Worm (Caenorhabditis elegans): Measurements from ENCODE around the gene Y73C8C.8.

DNA sequence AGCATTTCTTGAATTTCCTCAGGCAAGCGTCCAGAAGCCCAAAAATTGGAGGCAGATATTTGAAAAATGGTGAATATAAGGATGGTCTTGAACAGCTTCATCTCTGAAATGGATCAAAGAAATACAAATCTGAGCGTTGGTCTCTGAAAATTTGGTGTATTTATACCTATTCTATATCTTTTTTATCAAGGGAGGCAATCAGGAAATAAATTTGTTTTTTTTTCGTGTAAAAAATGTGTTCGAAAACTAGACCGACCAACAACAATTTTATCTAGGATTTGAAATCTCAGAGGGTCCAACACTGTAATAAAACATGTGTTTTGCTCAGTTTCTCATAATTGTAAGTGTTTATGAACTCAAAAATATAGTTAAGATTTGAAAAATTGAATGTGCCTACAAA, 8.1 kb upstream of the Y73C8C.8 start, which contains the start of gene srt-56:
- TF ChIP-seq nhr-77 (tag; optimal IDR thresholded peaks at IDR 0.05) (no peak), arid-1 (GFP tag; conservative IDR thresholded peaks at IDR 0.05) (no peak), lsy-2 (tag; optimal IDR thresholded peaks at IDR 0.05) (no peak), lin-13 (GFP tag; optimal IDR thresholded peaks at IDR 0.05) (no peak), zip-11 (GFP tag; IDR thresholded peaks at IDR 0.05) (no peak), pqm-1 (tag; optimal IDR thresholded peaks at IDR 0.05) (no peak), F49E8.2 (tag; optimal IDR thresholded peaks at IDR 0.05; ENCODE audit: borderline replicate concordance) (no peak), jun-1 (tag; optimal IDR thresholded peaks at IDR 0.05) (no peak), ztf-11 (tag; optimal IDR thresholded peaks at IDR 0.05) (no peak), lin-15B (tag; optimal IDR thresholded peaks at IDR 0.05) (no peak)
